Fruit fly (Drosophila melanogaster): ENCODE data around the gene nullo.

- TF ChIP-seq usp (GFP tag; optimal IDR thresholded peaks at IDR 0.05): no peak
- TF ChIP-seq pan (optimal IDR thresholded peaks at IDR 0.05): no peak
These were observed 38.1 kb upstream of the nullo start, which contains the start of the genes cm, sloth1 and sloth2 for dm6 chrX:7011063-7011743.

Measured in whole organism.